Fruit fly (Drosophila melanogaster): Measurements from ENCODE around the gene CG8679.

The CG8679 gene

dm6 chr2L:21218240-21218911, at the start of gene CG8679:
CG8679 (minus strand) TSS chr2L:21218544.
- TF ChIP-seq CG1529 (GFP tag; optimal IDR thresholded peaks at IDR 0.05) = no peak
- peak; percentile 45 for TF ChIP-seq dm (GFP tag; optimal IDR thresholded peaks at IDR 0.05)
- TF ChIP-seq gt (GFP tag; IDR thresholded peaks at IDR 0.05) = no peak
- TF ChIP-seq CG12236 (GFP tag; optimal IDR thresholded peaks at IDR 0.05) = no peak
- TF ChIP-seq CG34224 (GFP tag; IDR thresholded peaks at IDR 0.05; ENCODE audit: partially characterized antibody) = peak; percentile 47; the same call in 2 of the 3 replicates
- TF ChIP-seq HmgZ (tag; optimal IDR thresholded peaks at IDR 0.05) = peak; percentile 60
- TF ChIP-seq Neu2 (GFP tag; optimal IDR thresholded peaks at IDR 0.05; ENCODE audit: borderline replicate concordance) = no peak
- TF ChIP-seq Jarid2 (GFP tag; optimal IDR thresholded peaks at IDR 0.05) = no peak
- no peak for TF ChIP-seq sc (optimal IDR thresholded peaks at IDR 0.05)
- TF ChIP-seq sc (GFP tag; optimal IDR thresholded peaks at IDR 0.05) = no peak
- no peak for TF ChIP-seq lbe (GFP tag; optimal IDR thresholded peaks at IDR 0.05)
- TF ChIP-seq onecut (GFP tag; IDR thresholded peaks at IDR 0.05) = peak; percentile 32
- TF ChIP-seq slp2 (GFP tag; optimal IDR thresholded peaks at IDR 0.05) = no peak
- TF ChIP-seq Spps (tag; optimal IDR thresholded peaks at IDR 0.05) = no peak
- no peak for TF ChIP-seq CG7357 (GFP tag; IDR thresholded peaks at IDR 0.05)
- no peak for TF ChIP-seq CG12299 (tag; optimal IDR thresholded peaks at IDR 0.05)
- TF ChIP-seq zen (tag; optimal IDR thresholded peaks at IDR 0.05) = peak; percentile 10
- no peak for TF ChIP-seq CG7987 (GFP tag; optimal IDR thresholded peaks at IDR 0.05)
- no peak for TF ChIP-seq az2 (GFP tag; optimal IDR thresholded peaks at IDR 0.05)
- peak; percentile 40; the same call in 2 of the 3 replicates for TF ChIP-seq row (GFP tag; IDR thresholded peaks at IDR 0.05)
- no peak for TF ChIP-seq wor (GFP tag; IDR thresholded peaks at IDR 0.05)
- TF ChIP-seq Doc2 (GFP tag; IDR thresholded peaks at IDR 0.05) = no peak
- TF ChIP-seq CG9817 (tag; optimal IDR thresholded peaks at IDR 0.05) = no peak
- TF ChIP-seq CG10959 (GFP tag; IDR thresholded peaks at IDR 0.05) = no peak
- peak; percentile 83 for TF ChIP-seq CG1603 (tag; optimal IDR thresholded peaks at IDR 0.05)
- TF ChIP-seq CG3163 (GFP tag; optimal IDR thresholded peaks at IDR 0.05) = no peak
- TF ChIP-seq Ada2b (GFP tag; IDR thresholded peaks at IDR 0.05) = no peak
- peak; percentile 19 for TF ChIP-seq gro (GFP tag; optimal IDR thresholded peaks at IDR 0.05)
- no peak for TF ChIP-seq CG10274 (GFP tag; optimal IDR thresholded peaks at IDR 0.05)
- TF ChIP-seq B-H1 (GFP tag; IDR thresholded peaks at IDR 0.05) = no peak
- peak; percentile 95 for TF ChIP-seq rib (GFP tag; IDR thresholded peaks at IDR 0.05)
- peak; percentile 28 for TF ChIP-seq CG8290 (GFP tag; optimal IDR thresholded peaks at IDR 0.05)
- peak in 1 of 2 experiments; percentile 55 for TF ChIP-seq CG8290 (tag; optimal IDR thresholded peaks at IDR 0.05)
- TF ChIP-seq Hr3 (GFP tag; optimal IDR thresholded peaks at IDR 0.05) = peak; percentile 32
- TF ChIP-seq Adf1 (GFP tag; IDR thresholded peaks at IDR 0.05) = no peak
- TF ChIP-seq oc (tag; optimal IDR thresholded peaks at IDR 0.05) = no peak
- TF ChIP-seq cwo (GFP tag; optimal IDR thresholded peaks at IDR 0.05) = peak; percentile 84
- TF ChIP-seq Dp (GFP tag; optimal IDR thresholded peaks at IDR 0.05) = peak; percentile 95
- no peak for TF ChIP-seq fd3F (GFP tag; optimal IDR thresholded peaks at IDR 0.05)
- TF ChIP-seq Fer3 (tag; optimal IDR thresholded peaks at IDR 0.05) = no peak
- peak in 1 of 2 experiments; percentile 48 for TF ChIP-seq Trl (optimal IDR thresholded peaks at IDR 0.05)
- TF ChIP-seq Trl (GFP tag; optimal IDR thresholded peaks at IDR 0.05) = no peak
- no peak for TF ChIP-seq Fer2 (tag; optimal IDR thresholded peaks at IDR 0.05)
- no peak for TF ChIP-seq CG18262 (tag; optimal IDR thresholded peaks at IDR 0.05)
- peak; percentile 35; the same call in 1 of the 3 replicates for TF ChIP-seq HLH4C (GFP tag; IDR thresholded peaks at IDR 0.05; ENCODE audit: partially characterized antibody)
- TF ChIP-seq Rfx (GFP tag; IDR thresholded peaks at IDR 0.05) = no peak
- TF ChIP-seq sob (GFP tag; IDR thresholded peaks at IDR 0.05) = no peak
- TF ChIP-seq Aef1 (GFP tag; IDR thresholded peaks at IDR 0.05) = no peak
- no peak for TF ChIP-seq Antp (GFP tag; optimal IDR thresholded peaks at IDR 0.05)
- TF ChIP-seq CG18619 (GFP tag; optimal IDR thresholded peaks at IDR 0.05) = no peak
- no peak for TF ChIP-seq Hmx (GFP tag; optimal IDR thresholded peaks at IDR 0.05)
- peak; percentile 16 for TF ChIP-seq CHES-1-like (GFP tag; optimal IDR thresholded peaks at IDR 0.05)

Data from whole organism, embryonic.